Fruit fly (Drosophila melanogaster) whole organism, embryonic: Measurements from ENCODE around the gene unk.
A peak's percentile ranks its signal among the peaks of the same experiment; 100 is the strongest.

Experiments
- Asciz ChIP-seq: fragments of 200-800 bp; sonication (Bioruptor generic); optimal IDR thresholded peaks from 2 replicates; lab custom pipeline; 2017; ENCODE audit warnings: missing biosample characterization, mild to moderate bottlenecking, missing genetic modification characterization, missing genetic modification reagents
- B-H1 ChIP-seq: fragments of 200-800 bp; sonication (Bioruptor generic); IDR thresholded peaks from 3 replicates; pipeline ENCODE4 v1.3.6; 2022; ENCODE audit warnings: missing biosample characterization, missing genetic modification characterization
- CG10431 ChIP-seq: fragments of 200-800 bp; sonication (Bioruptor generic); optimal IDR thresholded peaks from 3 replicates; lab custom pipeline; 2018; ENCODE audit warnings: missing biosample characterization, mild to moderate bottlenecking, missing genetic modification characterization
- CG11398 ChIP-seq: fragments of 200-800 bp; sonication (Bioruptor generic); optimal IDR thresholded peaks from 2 replicates; lab custom pipeline; 2016; ENCODE audit warnings: missing biosample characterization, missing genetic modification characterization
- CG11723 ChIP-seq: fragments of 200-800 bp; sonication (Bioruptor generic); optimal IDR thresholded peaks from 2 replicates; lab custom pipeline; 2017; ENCODE audit warnings: missing biosample characterization, mild to moderate bottlenecking, missing genetic modification characterization
- CG12769 ChIP-seq: fragments of 200-800 bp; sonication (Bioruptor generic); optimal IDR thresholded peaks from 2 replicates; lab custom pipeline; 2019; ENCODE audit warnings: missing biosample characterization, mild to moderate bottlenecking, missing genetic modification characterization, moderate library complexity
- CG13296 ChIP-seq: fragments of 200-800 bp; sonication (Bioruptor generic); optimal IDR thresholded peaks from 3 replicates; lab custom pipeline; 2018; ENCODE audit warnings: missing biosample characterization, mild to moderate bottlenecking, missing genetic modification characterization
- CG13775 ChIP-seq: fragments of 200-800 bp; sonication (Bioruptor generic); optimal IDR thresholded peaks from 3 replicates; lab custom pipeline; 2017; ENCODE audit warnings: missing biosample characterization, mild to moderate bottlenecking, missing genetic modification characterization
- CG1529 ChIP-seq: fragments of 200-800 bp; sonication (Bioruptor generic); optimal IDR thresholded peaks from 3 replicates; lab custom pipeline; 2018; ENCODE audit warnings: missing biosample characterization, missing genetic modification characterization
- CG1647 ChIP-seq: fragments of 200-800 bp; sonication (Bioruptor generic); optimal IDR thresholded peaks from 3 replicates; lab custom pipeline; 2016; ENCODE audit warnings: missing biosample characterization, missing genetic modification characterization
- CG17912 ChIP-seq: fragments of 200-800 bp; sonication (Bioruptor generic); optimal IDR thresholded peaks from 2 replicates; lab custom pipeline; 2018; ENCODE audit warnings: missing biosample characterization, mild to moderate bottlenecking, missing genetic modification characterization
- CG1792 ChIP-seq: fragments of 200-800 bp; sonication (Bioruptor generic); optimal IDR thresholded peaks from 2 replicates; lab custom pipeline; 2016; ENCODE audit warnings: missing biosample characterization, missing genetic modification characterization
- CG31441 ChIP-seq: fragments of 200-800 bp; sonication (Bioruptor generic); IDR thresholded peaks from 2 replicates; pipeline ENCODE4 v1.3.6; 2022; ENCODE audit warnings: missing biosample characterization, missing genetic modification characterization
- CG32772 ChIP-seq: fragments of 200-800 bp; sonication (Bioruptor generic); IDR thresholded peaks from 2 replicates; pipeline ENCODE4 v1.3.6; 2022; ENCODE audit warnings: missing biosample characterization, missing genetic modification characterization
- CG33213 ChIP-seq: fragments of 200-800 bp; sonication (Bioruptor generic); optimal IDR thresholded peaks from 3 replicates; lab custom pipeline; 2016; ENCODE audit warnings: missing biosample characterization, missing genetic modification characterization
- CG34376 ChIP-seq: fragments of 200-800 bp; sonication (Bioruptor generic); optimal IDR thresholded peaks from 2 replicates; lab custom pipeline; 2018; ENCODE audit warnings: missing biosample characterization, mild to moderate bottlenecking, missing genetic modification characterization
- CG3838 ChIP-seq: fragments of 200-800 bp; sonication (Bioruptor generic); optimal IDR thresholded peaks from 3 replicates; lab custom pipeline; 2016; ENCODE audit warnings: missing biosample characterization, missing genetic modification characterization
- CG3995 ChIP-seq: fragments of 200-800 bp; sonication (Bioruptor generic); optimal IDR thresholded peaks from 3 replicates; lab custom pipeline; 2016; ENCODE audit warnings: missing biosample characterization, missing genetic modification characterization
- CG4707 ChIP-seq: fragments of 200-800 bp; sonication (Bioruptor generic); optimal IDR thresholded peaks from 2 replicates; lab custom pipeline; 2018; ENCODE audit warnings: missing biosample characterization, mild to moderate bottlenecking, missing genetic modification characterization, moderate library complexity
- CG5180 ChIP-seq: fragments of 200-800 bp; sonication (Bioruptor generic); optimal IDR thresholded peaks from 3 replicates; lab custom pipeline; 2017; ENCODE audit warnings: missing biosample characterization, missing genetic modification characterization, mild to moderate bottlenecking, moderate library complexity, missing genetic modification reagents
- CG6689 ChIP-seq: fragments of 200-800 bp; sonication (Bioruptor generic); IDR thresholded peaks from 2 replicates; pipeline ENCODE4 v1.3.6; 2022; ENCODE audit warnings: missing biosample characterization, missing genetic modification characterization
- CG7928 ChIP-seq: fragments of 200-800 bp; sonication (Bioruptor generic); optimal IDR thresholded peaks from 2 replicates; lab custom pipeline; 2017; ENCODE audit warnings: missing biosample characterization, mild to moderate bottlenecking, missing genetic modification characterization
- CG9727 ChIP-seq: fragments of 200-800 bp; sonication (Bioruptor generic); optimal IDR thresholded peaks from 3 replicates; lab custom pipeline; 2017; ENCODE audit warnings: missing biosample characterization, mild to moderate bottlenecking, missing genetic modification characterization
- Chrac-16 ChIP-seq: fragments of 200-800 bp; sonication (Bioruptor generic); optimal IDR thresholded peaks from 3 replicates; lab custom pipeline; 2016; ENCODE audit warnings: missing biosample characterization, missing genetic modification characterization
- Drgx ChIP-seq: fragments of 200-800 bp; sonication (Bioruptor generic); IDR thresholded peaks from 2 replicates; pipeline ENCODE4 v1.3.6; 2022; ENCODE audit warnings: missing biosample characterization, missing genetic modification characterization
- Hmr ChIP-seq: fragments of 200-800 bp; sonication (Bioruptor generic); optimal IDR thresholded peaks from 3 replicates; lab custom pipeline; 2017; ENCODE audit warnings: mild to moderate bottlenecking, missing biosample characterization, missing genetic modification reagents, missing genetic modification characterization
- Hsf ChIP-seq: fragments of 200-800 bp; sonication (Bioruptor generic); optimal IDR thresholded peaks from 3 replicates; lab custom pipeline; 2016; ENCODE audit warnings: missing biosample characterization, missing genetic modification characterization
- NfI ChIP-seq: fragments of 200-800 bp; sonication (Bioruptor generic); optimal IDR thresholded peaks from 3 replicates; lab custom pipeline; 2018; ENCODE audit warnings: missing biosample characterization, mild to moderate bottlenecking, missing genetic modification characterization, moderate library complexity
- PHDP ChIP-seq: fragments of 200-800 bp; sonication (Bioruptor generic); optimal IDR thresholded peaks from 3 replicates; lab custom pipeline; 2018; ENCODE audit warnings: missing biosample characterization, mild to moderate bottlenecking, missing genetic modification characterization, moderate library complexity
- Pdp1 ChIP-seq, 2 experiments: fragments of 200-800 bp; sonication (Bioruptor generic); optimal IDR thresholded peaks; 3 replicates each; lab custom pipeline; 2016; ENCODE audit warnings: missing biosample characterization in 2 of 2, missing genetic modification characterization in 2 of 2, mild to moderate bottlenecking in 1 of 2, moderate library complexity in 1 of 2
- Sox100B ChIP-seq: fragments of 200-800 bp; sonication (Bioruptor generic); optimal IDR thresholded peaks from 3 replicates; lab custom pipeline; 2018; ENCODE audit warnings: missing biosample characterization, mild to moderate bottlenecking, missing genetic modification characterization
- Sry-δ ChIP-seq: fragments of 200-800 bp; sonication (Bioruptor generic); optimal IDR thresholded peaks from 2 replicates; lab custom pipeline; 2016; ENCODE audit warnings: missing biosample characterization, missing genetic modification characterization
- TFAM ChIP-seq: fragments of 200-800 bp; sonication (Bioruptor generic); optimal IDR thresholded peaks from 2 replicates; lab custom pipeline; 2017; ENCODE audit warnings: missing biosample characterization, missing genetic modification characterization, inconsistent platforms
- ab ChIP-seq: fragments of 200-800 bp; sonication (Bioruptor generic); optimal IDR thresholded peaks from 2 replicates; lab custom pipeline; 2016; ENCODE audit warnings: missing biosample characterization, missing genetic modification characterization
- cas ChIP-seq: fragments of 200-800 bp; sonication (Bioruptor generic); IDR thresholded peaks from 2 replicates; pipeline ENCODE4 v1.3.6; 2022; ENCODE audit warnings: missing biosample characterization, missing genetic modification characterization
- chn ChIP-seq: fragments of 200-800 bp; sonication (Bioruptor generic); optimal IDR thresholded peaks from 2 replicates; lab custom pipeline; 2016; ENCODE audit warnings: missing biosample characterization, missing genetic modification characterization
- disco-r ChIP-seq: fragments of 200-800 bp; sonication (Bioruptor generic); optimal IDR thresholded peaks from 2 replicates; lab custom pipeline; 2016; ENCODE audit warnings: missing biosample characterization, missing genetic modification characterization
- dmrt11E ChIP-seq: fragments of 200-800 bp; sonication (Bioruptor generic); optimal IDR thresholded peaks from 3 replicates; lab custom pipeline; 2018; ENCODE audit warnings: missing biosample characterization, mild to moderate bottlenecking, missing genetic modification characterization, moderate library complexity
- dysf ChIP-seq: fragments of 200-800 bp; sonication (Bioruptor generic); IDR thresholded peaks from 3 replicates; pipeline ENCODE4 v1.3.6; 2022; ENCODE audit warnings: missing biosample characterization, missing genetic modification characterization
- ems ChIP-seq: fragments of 200-800 bp; sonication (Bioruptor generic); optimal IDR thresholded peaks from 3 replicates; lab custom pipeline; 2016; ENCODE audit warnings: missing biosample characterization, missing genetic modification characterization
- gce ChIP-seq: fragments of 200-800 bp; sonication (Bioruptor generic); IDR thresholded peaks from 3 replicates; pipeline ENCODE4 v1.3.6; 2022; ENCODE audit warnings: missing biosample characterization, missing genetic modification characterization
- grn ChIP-seq: fragments of 200-800 bp; sonication (Bioruptor generic); optimal IDR thresholded peaks from 3 replicates; lab custom pipeline; 2017; ENCODE audit warnings: missing biosample characterization, missing genetic modification characterization
- gro ChIP-seq: fragments of 200-800 bp; sonication (Bioruptor generic); optimal IDR thresholded peaks from 2 replicates; lab custom pipeline; 2016; ENCODE audit warnings: missing biosample characterization, missing genetic modification characterization
- inv ChIP-seq: fragments of 200-800 bp; sonication (Bioruptor generic); IDR thresholded peaks from 2 replicates; pipeline ENCODE4 v1.3.6; 2022; ENCODE audit warnings: missing biosample characterization, missing genetic modification characterization; ENCODE audit not compliant: partially characterized antibody
- ken ChIP-seq: fragments of 200-800 bp; sonication (Bioruptor generic); IDR thresholded peaks from 3 replicates; pipeline ENCODE4 v1.3.6; 2022; ENCODE audit warnings: missing biosample characterization, missing genetic modification characterization
- klu ChIP-seq: fragments of 200-800 bp; sonication (Bioruptor generic); IDR thresholded peaks from 2 replicates; pipeline ENCODE4 v1.3.6; 2022; ENCODE audit warnings: missing biosample characterization, missing genetic modification characterization
- luna ChIP-seq: fragments of 200-800 bp; sonication (Bioruptor generic); optimal IDR thresholded peaks from 2 replicates; lab custom pipeline; 2016; ENCODE audit warnings: missing biosample characterization, missing genetic modification characterization
- mam ChIP-seq: fragments of 200-800 bp; sonication (Bioruptor generic); optimal IDR thresholded peaks from 3 replicates; lab custom pipeline; 2016; ENCODE audit warnings: missing biosample characterization, missing genetic modification characterization
- p53 ChIP-seq: fragments of 200-800 bp; sonication (Bioruptor generic); optimal IDR thresholded peaks from 2 replicates; lab custom pipeline; 2016; ENCODE audit warnings: missing biosample characterization, missing genetic modification characterization
- sd ChIP-seq: fragments of 200-800 bp; sonication (Bioruptor generic); optimal IDR thresholded peaks from 3 replicates; lab custom pipeline; 2018; ENCODE audit warnings: missing biosample characterization, mild to moderate bottlenecking, missing genetic modification characterization, moderate library complexity
- trh ChIP-seq: fragments of 200-800 bp; sonication (Bioruptor generic); optimal IDR thresholded peaks from 2 replicates; lab custom pipeline; 2016; ENCODE audit warnings: missing biosample characterization, missing genetic modification characterization
- z ChIP-seq: fragments of 200-800 bp; sonication (Bioruptor generic); IDR thresholded peaks from 3 replicates; pipeline ENCODE4 v1.3.6; 2022; ENCODE audit warnings: missing biosample characterization, missing genetic modification characterization
- zfh2 ChIP-seq: fragments of 200-800 bp; sonication (Bioruptor generic); optimal IDR thresholded peaks from 2 replicates; lab custom pipeline; 2016; ENCODE audit warnings: missing biosample characterization, missing genetic modification characterization

The unk gene

DNA sequence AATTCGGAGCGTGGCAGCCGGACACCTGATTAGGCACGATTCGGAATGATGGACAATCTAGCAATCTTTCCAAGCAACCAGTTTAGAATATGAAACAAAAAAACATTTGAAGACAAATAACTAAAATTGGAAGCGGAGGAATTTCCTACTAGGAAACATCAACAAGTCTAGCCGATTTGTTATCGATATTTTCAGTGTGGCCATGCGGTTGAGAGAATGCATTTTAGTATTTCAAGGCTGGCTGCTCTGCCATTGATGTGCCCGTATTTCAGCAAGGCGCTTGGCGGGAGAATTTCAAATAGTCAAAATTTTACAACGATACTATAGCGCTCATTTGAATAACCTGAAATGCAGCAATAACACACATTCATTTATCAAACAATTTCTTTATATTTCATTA, 29.9 kb downstream of the unk start, which contains the start of gene CG31457 (continued):
- TF ChIP-seq ems (GFP tag; lab: Kevin White, UChicago) (no peak), trh (GFP tag; lab: Kevin White, UChicago) (no peak), p53 (GFP tag; lab: Kevin White, UChicago) (no peak), CG1529 (GFP tag; lab: Kevin White, UChicago) (no peak), CG1647 (no peak), luna (no peak), CG4707 (no peak), sd (tag; lab: Kevin White, UChicago) (peak; percentile 90), Pdp1 (GFP tag; optimal IDR thresholded peaks at IDR 0.05; lab: Kevin White, UChicago) (peak in 1 of 2 experiments; percentile 21), Chrac-16 (no peak), gro (GFP tag; lab: Kevin White, UChicago) (no peak), disco-r (no peak), dysf (GFP tag; lab: Robert Waterston, UW) (no peak), CG34376 (GFP tag; lab: Kevin White, UChicago) (no peak), TFAM (GFP tag; lab: Kevin White, UChicago) (no peak), grn (GFP tag; lab: Kevin White, UChicago) (no peak), CG1792 (no peak), Sox100B (GFP tag; lab: Kevin White, UChicago) (no peak), Drgx (GFP tag; lab: Robert Waterston, UW) (no peak), CG7928 (no peak), B-H1 (GFP tag; lab: Robert Waterston, UW) (no peak), CG3838 (GFP tag; lab: Kevin White, UChicago) (no peak), CG32772 (no peak), mam (peak; percentile 9), ab (GFP tag; lab: Kevin White, UChicago) (no peak), CG5180 (GFP tag; lab: Kevin White, UChicago) (no peak), z (GFP tag; lab: Robert Waterston, UW) (no peak), cas (GFP tag; lab: Robert Waterston, UW) (no peak), CG17912 (GFP tag; lab: Kevin White, UChicago) (no peak), Asciz (no peak), Sry-δ (GFP tag; lab: Kevin White, UChicago) (peak; percentile 76), CG11398 (GFP tag; lab: Kevin White, UChicago) (no peak), CG31441 (no peak), CG9727 (GFP tag; lab: Kevin White, UChicago) (no peak), PHDP (tag; lab: Kevin White, UChicago) (no peak), CG12769 (tag; lab: Kevin White, UChicago) (no peak), inv (GFP tag; lab: Robert Waterston, UW) (peak; percentile 76), CG33213 (peak; percentile 33), CG6689 (no peak), NfI (GFP tag; lab: Kevin White, UChicago) (peak; percentile 15), CG3995 (no peak), CG13296 (GFP tag; lab: Kevin White, UChicago) (no peak), CG13775 (GFP tag; lab: Kevin White, UChicago) (no peak), chn (no peak), Hsf (GFP tag; lab: Kevin White, UChicago) (no peak), klu (no peak), ken (GFP tag; lab: Robert Waterston, UW) (no peak), CG11723 (GFP tag; lab: Kevin White, UChicago) (no peak), dmrt11E (no peak), gce (GFP tag; lab: Robert Waterston, UW) (no peak), zfh2 (no peak), CG10431 (GFP tag; lab: Kevin White, UChicago) (no peak), Hmr (GFP tag; lab: Kevin White, UChicago) (no peak)
